Worm (Caenorhabditis elegans) whole organism, L2 larva: ENCODE measurements around the gene rab-14.

ENCODE experiments used
- C34F6.9 ChIP-seq: fragments of 150-350 bp; optimal IDR thresholded peaks from 2 replicates; lab custom pipeline; 2014; ENCODE audit warnings: missing biosample characterization, missing genetic modification characterization
- F13H6.1 ChIP-seq: sonication (generic microtip); optimal IDR thresholded peaks from 2 replicates; lab custom pipeline; 2016; ENCODE audit warnings: missing genetic modification characterization, missing compliant biosample characterization
- R02D3.7 ChIP-seq: fragments of 150-350 bp; optimal IDR thresholded peaks from 2 replicates; lab custom pipeline; 2014; ENCODE audit warnings: missing biosample characterization, missing genetic modification characterization
- aly-2 ChIP-seq: fragments of 150-350 bp; optimal IDR thresholded peaks from 2 replicates; lab custom pipeline; 2014; ENCODE audit warnings: missing biosample characterization, missing genetic modification characterization
- ama-1 ChIP-seq: fragments of 150-350 bp; optimal IDR thresholded peaks from 2 replicates; lab custom pipeline; 2018; ENCODE audit warnings: inconsistent platforms
- ceh-16 ChIP-seq: fragments of 150-350 bp; optimal IDR thresholded peaks from 2 replicates; lab custom pipeline; 2014; ENCODE audit warnings: missing biosample characterization, missing genetic modification characterization
- crh-2 ChIP-seq: sonication (generic microtip); optimal IDR thresholded peaks from 2 replicates; lab custom pipeline; 2017; ENCODE audit warnings: missing biosample characterization, missing genetic modification characterization
- fos-1 ChIP-seq: fragments of 150-350 bp; optimal IDR thresholded peaks from 2 replicates; lab custom pipeline; 2014; ENCODE audit warnings: missing biosample characterization, missing genetic modification characterization
- gmeb-1 ChIP-seq: fragments of 150-350 bp; optimal IDR thresholded peaks from 2 replicates; lab custom pipeline; 2014; ENCODE audit warnings: missing biosample characterization, missing genetic modification characterization
- lin-11 ChIP-seq: fragments of 150-350 bp; sonication (generic microtip); optimal IDR thresholded peaks from 2 replicates; lab custom pipeline; 2014; ENCODE audit warnings: missing biosample characterization, missing genetic modification characterization, inconsistent platforms, mixed read lengths
- lin-13 ChIP-seq: fragments of 150-350 bp; optimal IDR thresholded peaks from 2 replicates; lab custom pipeline; 2014; ENCODE audit warnings: missing biosample characterization, missing genetic modification reagents, missing genetic modification characterization
- lin-39 ChIP-seq: fragments of 150-350 bp; optimal IDR thresholded peaks from 2 replicates; lab custom pipeline; 2014; ENCODE audit warnings: missing biosample characterization, missing genetic modification reagents, missing genetic modification characterization
- lsy-2 ChIP-seq, 2 experiments: fragments of 150-350 bp in 1 of 2; sonication (generic microtip) in 1 of 2; optimal IDR thresholded peaks; 2 replicates each; lab custom pipeline; 2014 to 2017; ENCODE audit warnings: missing biosample characterization in 2 of 2, missing genetic modification characterization in 2 of 2
- mab-5 ChIP-seq: fragments of 150-350 bp; optimal IDR thresholded peaks from 2 replicates; lab custom pipeline; 2014; ENCODE audit warnings: missing biosample characterization, missing genetic modification characterization
- mbf-1 ChIP-seq: sonication (generic microtip); optimal IDR thresholded peaks from 2 replicates; lab custom pipeline; 2017; ENCODE audit warnings: missing biosample characterization, missing genetic modification characterization
- mdl-1 ChIP-seq, 2 experiments: fragments of 150-350 bp in 1 of 2; sonication (generic microtip) in 1 of 2; optimal IDR thresholded peaks; 2 replicates each; lab custom pipeline; 2017; ENCODE audit warnings: missing biosample characterization in 2 of 2, missing genetic modification characterization in 2 of 2
- nhr-10 ChIP-seq: sonication (generic microtip); optimal IDR thresholded peaks from 2 replicates; lab custom pipeline; 2017; ENCODE audit warnings: missing biosample characterization, missing genetic modification characterization
- nhr-129 ChIP-seq: fragments of 150-350 bp; optimal IDR thresholded peaks from 2 replicates; lab custom pipeline; 2014; ENCODE audit warnings: missing biosample characterization, missing genetic modification characterization
- nhr-21 ChIP-seq: fragments of 150-350 bp; optimal IDR thresholded peaks from 2 replicates; lab custom pipeline; 2014; ENCODE audit warnings: missing biosample characterization, missing genetic modification characterization
- nhr-23 ChIP-seq: fragments of 150-350 bp; optimal IDR thresholded peaks from 2 replicates; lab custom pipeline; 2014; ENCODE audit warnings: missing biosample characterization, missing genetic modification reagents, missing genetic modification characterization
- nhr-25 ChIP-seq: fragments of 150-350 bp; sonication (generic microtip); optimal IDR thresholded peaks from 3 replicates; lab custom pipeline; 2014; ENCODE audit warnings: missing biosample characterization, missing genetic modification characterization
- nhr-77 ChIP-seq: fragments of 150-350 bp; optimal IDR thresholded peaks from 2 replicates; lab custom pipeline; 2014; ENCODE audit warnings: missing biosample characterization, missing genetic modification characterization
- sem-4 ChIP-seq: fragments of 150-350 bp; optimal IDR thresholded peaks from 2 replicates; lab custom pipeline; 2014; ENCODE audit warnings: missing biosample characterization, missing genetic modification reagents, missing genetic modification characterization
- skn-1 ChIP-seq: sonication (generic microtip); optimal IDR thresholded peaks from 2 replicates; lab custom pipeline; 2017; ENCODE audit warnings: missing biosample characterization, missing genetic modification characterization
- sma-3 ChIP-seq: sonication (generic microtip); optimal IDR thresholded peaks from 2 replicates; lab custom pipeline; 2016; ENCODE audit warnings: missing genetic modification reagents, missing genetic modification characterization, missing compliant biosample characterization
- sma-9 ChIP-seq, 2 experiments: fragments of 150-350 bp in 1 of 2; sonication (generic microtip) in 1 of 2; optimal IDR thresholded peaks; 2 replicates each; lab custom pipeline; 2014 to 2016; ENCODE audit warnings: missing genetic modification characterization in 2 of 2, mild to moderate bottlenecking in 1 of 2, missing biosample characterization in 1 of 2, missing compliant biosample characterization in 1 of 2, missing genetic modification reagents in 1 of 2, moderate library complexity in 1 of 2
- unc-39 ChIP-seq: fragments of 150-350 bp; optimal IDR thresholded peaks from 2 replicates; lab custom pipeline; 2014; ENCODE audit warnings: missing biosample characterization, missing genetic modification characterization
- unc-55 ChIP-seq: fragments of 150-350 bp; sonication (generic microtip); optimal IDR thresholded peaks from 3 replicates; lab custom pipeline; 2014; ENCODE audit warnings: missing biosample characterization, missing genetic modification reagents, missing genetic modification characterization
- unc-62 ChIP-seq: fragments of 150-350 bp; optimal IDR thresholded peaks from 2 replicates; lab custom pipeline; 2014; ENCODE audit warnings: missing biosample characterization, missing genetic modification reagents, missing genetic modification characterization
- zag-1 ChIP-seq: fragments of 150-350 bp; optimal IDR thresholded peaks from 2 replicates; lab custom pipeline; 2014; ENCODE audit warnings: missing biosample characterization, missing genetic modification characterization
- ztf-1 ChIP-seq: fragments of 200-800 bp; sonication (Bioruptor generic); conservative IDR thresholded peaks from 2 replicates; pipeline ENCODE4 v1.3.6; 2022; ENCODE audit warnings: missing genetic modification characterization, missing compliant biosample characterization
- ztf-11 ChIP-seq: sonication (generic microtip); optimal IDR thresholded peaks from 2 replicates; lab custom pipeline; 2017; ENCODE audit warnings: missing biosample characterization, missing genetic modification characterization

rab-14 gene

DNA sequence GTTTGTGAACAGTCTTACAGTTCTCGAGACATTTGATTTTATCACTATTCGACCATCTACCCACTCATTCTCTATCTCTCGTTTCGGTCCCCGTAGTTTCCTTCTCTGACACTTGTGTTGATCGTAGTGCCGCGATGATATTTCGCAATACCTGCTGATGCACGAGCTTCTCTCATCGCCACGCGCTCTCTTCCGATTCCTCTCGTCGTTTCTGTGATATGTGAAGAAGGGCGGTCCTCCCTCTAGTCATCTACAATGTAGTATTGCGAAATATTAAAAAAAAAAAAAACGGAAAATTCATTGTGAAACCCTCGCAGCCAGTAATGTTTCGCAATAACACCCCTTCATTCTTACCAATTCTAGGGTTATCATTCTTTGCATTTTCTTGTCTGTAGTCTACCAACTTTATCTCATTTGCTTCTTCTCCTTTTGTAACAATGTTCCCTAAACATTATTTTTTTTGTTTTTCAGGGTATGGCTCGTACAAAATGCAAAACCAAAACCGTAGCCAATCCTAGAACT, 1.1 kb upstream of the rab-14 start, which contains the start of gene nipi-3 (continued):
- TF ChIP-seq nhr-23 (tag; lab: Kevin White, UChicago), result no peak

ce11 chrX:15604236-15604635, 2.2 kb downstream of the rab-14 start:
- no peak for TF ChIP-seq R02D3.7
- no peak for TF ChIP-seq sma-3 (GFP tag; lab: Kevin White, UChicago)
- peak; percentile 0 for TF ChIP-seq sma-9 (GFP tag; optimal IDR thresholded peaks at IDR 0.05; lab: Kevin White, UChicago)
- no peak for TF ChIP-seq sma-9 (tag; optimal IDR thresholded peaks at IDR 0.05; lab: Kevin White, UChicago)
- TF ChIP-seq mbf-1 (tag; lab: Kevin White, UChicago), result no peak
- TF ChIP-seq, all 48 proteins: peak for 1

DNA sequence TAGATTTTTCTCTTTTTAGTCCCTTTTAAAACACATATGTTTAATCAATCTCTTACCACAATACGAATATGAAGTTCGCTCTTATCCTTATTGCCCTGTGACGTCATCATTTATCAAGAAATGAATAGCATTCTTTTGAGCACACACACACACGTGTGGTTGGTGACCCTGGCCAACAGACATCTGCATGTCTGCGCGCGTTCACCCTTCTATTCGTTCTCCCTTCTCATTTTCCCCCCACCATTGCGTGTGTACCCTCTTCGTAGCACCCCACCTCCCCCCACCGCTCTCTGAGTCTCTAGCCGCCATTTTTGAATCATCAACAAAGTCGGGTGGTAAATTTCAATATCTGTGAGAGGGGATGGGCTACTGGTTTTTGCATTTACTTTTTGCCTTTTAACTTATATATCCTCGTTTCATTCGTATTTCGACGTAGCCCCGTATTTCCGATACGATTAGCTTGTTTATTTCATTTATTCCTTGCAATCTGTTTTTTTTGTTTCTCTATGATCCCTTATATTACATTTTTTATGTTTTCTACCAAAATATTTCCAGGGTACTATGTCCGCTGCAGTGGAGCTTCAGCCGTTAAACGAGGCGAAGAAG, 5.8 kb downstream of the rab-14 start, which contains the start of gene ent-2:
Gene ent-2, plus strand, starts transcription at position 556 of the 606 bp plus-strand sequence.
- TF ChIP-seq unc-55 (GFP tag; lab: Kevin White, UChicago) (peak; percentile 52), aly-2 (tag; lab: Kevin White, UChicago) (no peak), lin-11 (tag; lab: Kevin White, UChicago) (peak; percentile 67), unc-62 (GFP tag; lab: Kevin White, UChicago) (no peak), C34F6.9 (tag; lab: Kevin White, UChicago) (peak; percentile 44), nhr-129 (tag; lab: Kevin White, UChicago) (peak; percentile 36), sma-3 (GFP tag; lab: Kevin White, UChicago) (no peak), nhr-25 (tag; lab: Kevin White, UChicago) (no peak), gmeb-1 (tag; lab: Kevin White, UChicago) (no peak), mdl-1 (tag; optimal IDR thresholded peaks at IDR 0.05; lab: Kevin White, UChicago) (peak in 1 of 2 experiments; percentile 46), crh-2 (tag; lab: Kevin White, UChicago) (peak; percentile 40), lsy-2 (tag; optimal IDR thresholded peaks at IDR 0.05; lab: Kevin White, UChicago) (peak in 1 of 2 experiments; percentile 44), unc-39 (tag; lab: Kevin White, UChicago) (no peak), mab-5 (tag; lab: Kevin White, UChicago) (peak; percentile 5), sem-4 (peak; percentile 36), lin-13 (peak; percentile 32), sma-9 (GFP tag; optimal IDR thresholded peaks at IDR 0.05; lab: Kevin White, UChicago) (peak; percentile 59), sma-9 (tag; optimal IDR thresholded peaks at IDR 0.05; lab: Kevin White, UChicago) (no peak)

ce11 chrX:15599925-15600324, 6.5 kb downstream of the rab-14 start:
- TF ChIP-seq sma-9 (GFP tag; optimal IDR thresholded peaks at IDR 0.05; lab: Kevin White, UChicago) (peak; percentile 31), sma-9 (tag; optimal IDR thresholded peaks at IDR 0.05; lab: Kevin White, UChicago) (no peak), ceh-16 (tag; lab: Kevin White, UChicago) (no peak), mdl-1 (tag; optimal IDR thresholded peaks at IDR 0.05; lab: Kevin White, UChicago) (no peak), zag-1 (tag; lab: Kevin White, UChicago) (no peak), nhr-129 (tag; lab: Kevin White, UChicago) (peak; percentile 56), F13H6.1 (tag; lab: Kevin White, UChicago) (no peak), C34F6.9 (tag; lab: Kevin White, UChicago) (no peak)

ce11 chrX:15598661-15599384, 7.6 kb downstream of the rab-14 start:
- peak; percentile 29 for TF ChIP-seq fos-1 (tag; lab: Kevin White, UChicago)
- TF ChIP-seq sma-9 (GFP tag; optimal IDR thresholded peaks at IDR 0.05; lab: Kevin White, UChicago), result peak; percentile 70
- TF ChIP-seq sma-9 (tag; optimal IDR thresholded peaks at IDR 0.05; lab: Kevin White, UChicago), result no peak
- TF ChIP-seq lin-13, result no peak
- no peak for TF ChIP-seq C34F6.9 (tag; lab: Kevin White, UChicago)
- peak; percentile 48 for TF ChIP-seq crh-2 (tag; lab: Kevin White, UChicago)
- no peak for TF ChIP-seq R02D3.7
- TF ChIP-seq, all 48 proteins: peak for 3

DNA sequence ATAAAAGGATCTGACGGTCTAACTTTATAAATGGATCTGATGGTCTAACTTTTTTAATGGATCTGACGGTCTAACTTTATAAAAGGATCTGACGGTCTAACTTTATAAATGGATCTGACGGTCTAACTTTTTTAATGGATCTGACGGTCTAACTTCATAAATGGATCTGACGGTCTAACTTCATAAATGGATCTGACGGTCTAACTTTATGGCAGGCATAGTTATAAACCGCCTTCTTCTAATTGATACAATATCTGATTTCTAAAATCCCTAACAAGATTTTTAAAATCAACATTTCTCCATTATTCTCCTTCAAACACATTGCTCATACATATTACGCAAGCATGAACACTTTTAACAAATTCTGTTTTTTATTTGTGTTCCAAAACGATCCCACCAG, 9.4 kb downstream of the rab-14 start, which contains the start of gene K09A9.8:
Gene K09A9.8, minus strand, starts transcription at position 101 of the 400 bp plus-strand sequence.
- TF ChIP-seq nhr-10 (no peak), lsy-2 (tag; optimal IDR thresholded peaks at IDR 0.05; lab: Kevin White, UChicago) (no peak), F13H6.1 (tag; lab: Kevin White, UChicago) (no peak), nhr-77 (no peak), nhr-21 (no peak), R02D3.7 (no peak), nhr-25 (tag; lab: Kevin White, UChicago) (no peak), C34F6.9 (tag; lab: Kevin White, UChicago) (no peak), skn-1 (no peak), ztf-1 (GFP tag; lab: Robert Waterston, UW) (no peak), lin-39 (tag; lab: Kevin White, UChicago) (no peak), aly-2 (tag; lab: Kevin White, UChicago) (no peak), ztf-11 (no peak), mbf-1 (tag; lab: Kevin White, UChicago) (no peak), ama-1 (no peak)
